Worm (Caenorhabditis elegans): Measurements from ENCODE around the gene fut-5.

DNA sequence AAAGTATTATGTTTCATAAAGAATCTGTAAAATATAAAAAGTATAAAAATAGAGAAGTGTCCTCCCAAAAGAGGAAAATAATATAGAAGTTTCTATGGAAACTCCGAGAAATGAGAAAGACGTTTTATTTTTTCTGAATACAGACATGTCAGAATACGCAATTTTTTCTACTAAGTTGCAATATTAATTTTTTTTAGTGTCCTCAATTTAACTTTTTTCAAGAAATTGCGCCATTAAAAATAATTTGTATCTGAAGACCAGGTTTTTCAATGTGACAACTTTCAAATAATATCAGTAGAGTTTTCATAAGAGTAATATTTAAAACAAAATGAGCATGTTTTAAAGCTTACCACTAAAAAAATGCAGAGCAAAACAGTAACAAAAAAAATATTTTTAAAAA, at the start of gene fut-5:
- no peak for TF ChIP-seq elt-1 (tag; optimal IDR thresholded peaks at IDR 0.05; ENCODE audit: borderline replicate concordance, insufficient read depth)
- no peak for TF ChIP-seq snpc-4 (tag; optimal IDR thresholded peaks at IDR 0.05)
- TF ChIP-seq pha-4 (tag; optimal IDR thresholded peaks at IDR 0.05) = no peak
- TF ChIP-seq mls-2 (tag; optimal IDR thresholded peaks at IDR 0.05) = no peak
- TF ChIP-seq lsy-2 (tag; optimal IDR thresholded peaks at IDR 0.05) = no peak
- TF ChIP-seq blmp-1 (tag; optimal IDR thresholded peaks at IDR 0.05) = no peak
- no peak for TF ChIP-seq nhr-12 (tag; optimal IDR thresholded peaks at IDR 0.05)
- TF ChIP-seq nhr-76 (tag; optimal IDR thresholded peaks at IDR 0.05) = no peak
- no peak for TF ChIP-seq nhr-237 (tag; optimal IDR thresholded peaks at IDR 0.05)
- TF ChIP-seq ztf-11 (tag; optimal IDR thresholded peaks at IDR 0.05) = no peak
- no peak for TF ChIP-seq unc-39 (tag; optimal IDR thresholded peaks at IDR 0.05)
- no peak for TF ChIP-seq elt-3 (tag; optimal IDR thresholded peaks at IDR 0.05)
- no peak for TF ChIP-seq unc-62 (GFP tag; optimal IDR thresholded peaks at IDR 0.05)
